Worm (Caenorhabditis elegans) whole organism, late embryonic: ENCODE results near the gene spe-39.

Experiments used
- T23F11.4 ChIP-seq: fragments of 200-800 bp; sonication (Bioruptor generic); optimal IDR thresholded peaks from 2 replicates; lab custom pipeline; 2018; ENCODE audit warnings: mild to moderate bottlenecking, missing genetic modification characterization, missing compliant biosample characterization
- Y22D7AL.16 ChIP-seq: sonication (generic microtip); optimal IDR thresholded peaks from 2 replicates; lab custom pipeline; 2016; ENCODE audit warnings: missing genetic modification characterization, missing compliant biosample characterization
- ama-1 ChIP-seq: fragments of 150-350 bp; optimal IDR thresholded peaks from 2 replicates; lab custom pipeline; 2014
- ceh-14 ChIP-seq: sonication (generic microtip); optimal IDR thresholded peaks from 2 replicates; lab custom pipeline; 2016; ENCODE audit warnings: missing genotype, missing genetic modification characterization, missing compliant biosample characterization
- ceh-18 ChIP-seq: sonication (generic microtip); optimal IDR thresholded peaks from 2 replicates; lab custom pipeline; 2016; ENCODE audit warnings: missing genetic modification characterization, missing compliant biosample characterization
- ceh-19 ChIP-seq: fragments of 200-800 bp; sonication (Bioruptor generic); optimal IDR thresholded peaks from 2 replicates; lab custom pipeline; 2018; ENCODE audit warnings: mild to moderate bottlenecking, missing genetic modification characterization, missing compliant biosample characterization
- ceh-2 ChIP-seq: sonication (generic microtip); optimal IDR thresholded peaks from 2 replicates; lab custom pipeline; 2016; ENCODE audit warnings: missing genotype, missing genetic modification characterization, missing compliant biosample characterization
- ceh-22 ChIP-seq: sonication (generic microtip); optimal IDR thresholded peaks from 2 replicates; lab custom pipeline; 2017; ENCODE audit warnings: missing biosample characterization, missing genetic modification characterization
- ceh-30 ChIP-seq: fragments of 150-350 bp; optimal IDR thresholded peaks from 2 replicates; lab custom pipeline; 2014; ENCODE audit warnings: missing biosample characterization, missing genetic modification characterization
- ceh-45 ChIP-seq: fragments of 200-800 bp; sonication (Bioruptor generic); IDR thresholded peaks from 2 replicates; pipeline ENCODE4 v1.3.6; 2022; ENCODE audit warnings: missing genetic modification reagents, missing genetic modification characterization, missing compliant biosample characterization
- ceh-9 ChIP-seq: sonication (generic microtip); optimal IDR thresholded peaks from 2 replicates; lab custom pipeline; 2016; ENCODE audit warnings: mild to moderate bottlenecking, missing genetic modification characterization, inconsistent platforms, missing compliant biosample characterization
- che-1 ChIP-seq: sonication (generic microtip); optimal IDR thresholded peaks from 2 replicates; lab custom pipeline; 2016; ENCODE audit warnings: mild to moderate bottlenecking, missing genetic modification characterization, missing compliant biosample characterization
- ets-4 ChIP-seq: sonication (generic microtip); optimal IDR thresholded peaks from 2 replicates; lab custom pipeline; 2016; ENCODE audit warnings: missing genetic modification characterization, missing compliant biosample characterization
- eyg-1 ChIP-seq: sonication (generic microtip); optimal IDR thresholded peaks from 2 replicates; lab custom pipeline; 2016; ENCODE audit warnings: missing genotype, missing genetic modification characterization, missing compliant biosample characterization
- fkh-10 ChIP-seq: fragments of 150-350 bp; optimal IDR thresholded peaks from 2 replicates; lab custom pipeline; 2014; ENCODE audit warnings: missing biosample characterization, missing genetic modification reagents, missing genetic modification characterization
- gmeb-2 ChIP-seq: sonication (generic microtip); optimal IDR thresholded peaks from 2 replicates; lab custom pipeline; 2016; ENCODE audit warnings: missing genetic modification characterization, inconsistent platforms, missing compliant biosample characterization
- hlh-30 ChIP-seq: sonication (generic microtip); optimal IDR thresholded peaks from 2 replicates; lab custom pipeline; 2017; ENCODE audit warnings: antibody characterized with exemption, missing genetic modification characterization, missing compliant biosample characterization; ENCODE audit not compliant: insufficient read depth
- lim-6 ChIP-seq: sonication (generic microtip); optimal IDR thresholded peaks from 2 replicates; lab custom pipeline; 2016; ENCODE audit warnings: missing genetic modification characterization, missing compliant biosample characterization
- lin-11 ChIP-seq: fragments of 200-800 bp; sonication (Bioruptor generic); optimal IDR thresholded peaks from 2 replicates; lab custom pipeline; 2018; ENCODE audit warnings: mild to moderate bottlenecking, missing genetic modification characterization, missing compliant biosample characterization
- mec-3 ChIP-seq: sonication (generic microtip); optimal IDR thresholded peaks from 2 replicates; lab custom pipeline; 2016; ENCODE audit warnings: borderline replicate concordance, missing genetic modification characterization, missing compliant biosample characterization
- nfya-1 ChIP-seq: sonication (generic microtip); optimal IDR thresholded peaks from 2 replicates; lab custom pipeline; 2017; ENCODE audit warnings: missing genetic modification characterization, mild to moderate bottlenecking, missing compliant biosample characterization, antibody characterized with exemption, moderate library complexity
- nhr-232 ChIP-seq: sonication (generic microtip); optimal IDR thresholded peaks from 2 replicates; lab custom pipeline; 2016; ENCODE audit warnings: missing genetic modification characterization, missing compliant biosample characterization
- npax-4 ChIP-seq: sonication (generic microtip); optimal IDR thresholded peaks from 2 replicates; lab custom pipeline; 2016; ENCODE audit warnings: missing genetic modification characterization, missing compliant biosample characterization
- pag-3 ChIP-seq: sonication (generic microtip); optimal IDR thresholded peaks from 2 replicates; lab custom pipeline; 2016; ENCODE audit warnings: missing compliant biosample characterization, missing genetic modification characterization, borderline replicate concordance
- pat-9 ChIP-seq: fragments of 200-800 bp; sonication (Bioruptor generic); optimal IDR thresholded peaks from 2 replicates; lab custom pipeline; 2018; ENCODE audit warnings: mild to moderate bottlenecking, missing genetic modification characterization, moderate library complexity, missing compliant biosample characterization
- pha-2 ChIP-seq: sonication (generic microtip); optimal IDR thresholded peaks from 2 replicates; lab custom pipeline; 2017; ENCODE audit warnings: mild to moderate bottlenecking, missing genetic modification characterization, missing compliant biosample characterization
- pha-4 ChIP-seq: fragments of 150-350 bp; optimal IDR thresholded peaks from 2 replicates; lab custom pipeline; 2018; ENCODE audit warnings: missing biosample characterization, missing genetic modification reagents, missing genetic modification characterization
- ref-2 ChIP-seq: sonication (generic microtip); optimal IDR thresholded peaks from 2 replicates; lab custom pipeline; 2016; ENCODE audit warnings: missing genetic modification characterization, missing compliant biosample characterization
- rnt-1 ChIP-seq: sonication (generic microtip); optimal IDR thresholded peaks from 2 replicates; lab custom pipeline; 2016; ENCODE audit warnings: missing genetic modification characterization, missing compliant biosample characterization
- sdc-2 ChIP-seq: sonication (generic microtip); optimal IDR thresholded peaks from 2 replicates; lab custom pipeline; 2016; ENCODE audit warnings: missing genotype, missing genetic modification characterization, missing compliant biosample characterization
- sox-4 ChIP-seq: sonication (generic microtip); optimal IDR thresholded peaks from 2 replicates; lab custom pipeline; 2017; ENCODE audit warnings: mild to moderate bottlenecking, missing genetic modification characterization, inconsistent platforms, missing compliant biosample characterization
- syd-9 ChIP-seq: sonication (generic microtip); optimal IDR thresholded peaks from 2 replicates; lab custom pipeline; 2016; ENCODE audit warnings: mild to moderate bottlenecking, missing genetic modification characterization, moderate library complexity, missing compliant biosample characterization
- unc-3 ChIP-seq, 2 experiments: fragments of 200-800 bp in 1 of 2; sonication (Bioruptor generic) in 1 of 2; sonication (generic microtip) in 1 of 2; conservative IDR thresholded peaks in 1 of 2; optimal IDR thresholded peaks in 1 of 2; 2 replicates each; pipeline versions ENCODE4 v1.3.6 to Lab custom; 2016 to 2022; ENCODE audit warnings: missing compliant biosample characterization in 2 of 2, missing genetic modification characterization in 2 of 2, missing genetic modification reagents in 1 of 2
- unc-55 ChIP-seq: sonication (generic microtip); optimal IDR thresholded peaks from 2 replicates; lab custom pipeline; 2017; ENCODE audit warnings: missing biosample characterization, missing genetic modification reagents, missing genetic modification characterization
- ztf-16 ChIP-seq: sonication (generic microtip); optimal IDR thresholded peaks from 2 replicates; lab custom pipeline; 2017; ENCODE audit warnings: missing genetic modification characterization, missing compliant biosample characterization

Gene spe-39

ce11 chrV:6813862-6814261 lies 28.6 kb downstream of the spe-39 start:
- TF ChIP-seq Y22D7AL.16 (tag; lab: Kevin White, UChicago) = no peak
- TF ChIP-seq lin-11 (tag; lab: Kevin White, UChicago) = no peak
- TF ChIP-seq ceh-45 (GFP tag; lab: Robert Waterston, UW) = no peak
- no peak for TF ChIP-seq fkh-10 (GFP tag; lab: Kevin White, UChicago)
- TF ChIP-seq che-1 (tag; lab: Kevin White, UChicago) = no peak
- TF ChIP-seq mec-3 (tag; lab: Kevin White, UChicago) = no peak
- no peak for TF ChIP-seq nhr-232 (tag; lab: Kevin White, UChicago)
- TF ChIP-seq, all 69 proteins: peak for 0

ce11 chrV:6817184-6817583 lies 31.9 kb downstream of the spe-39 start, which contains the start of gene dmsr-14:
dmsr-14 (minus strand) TSS chrV:6817284.
- no peak for TF ChIP-seq ceh-18 (tag; lab: Kevin White, UChicago)
- no peak for TF ChIP-seq gmeb-2 (tag; lab: Kevin White, UChicago)
- TF ChIP-seq pha-4 (tag; lab: Kevin White, UChicago) = no peak
- no peak for TF ChIP-seq sox-4 (tag; lab: Kevin White, UChicago)
- TF ChIP-seq ceh-9 (tag; lab: Kevin White, UChicago) = no peak
- no peak for TF ChIP-seq sdc-2 (tag; lab: Kevin White, UChicago)
- TF ChIP-seq pag-3 = no peak
- no peak for TF ChIP-seq ceh-30 (tag; lab: Kevin White, UChicago)
- no peak for TF ChIP-seq fkh-10 (GFP tag; lab: Kevin White, UChicago)
- TF ChIP-seq ceh-22 (tag; lab: Kevin White, UChicago) = no peak
- no peak for TF ChIP-seq nfya-1

- TF ChIP-seq npax-4 (tag; lab: Kevin White, UChicago) (no peak), unc-3 (GFP tag; conservative IDR thresholded peaks at IDR 0.05; lab: Robert Waterston, UW) (no peak), unc-3 (tag; optimal IDR thresholded peaks at IDR 0.05; lab: Kevin White, UChicago) (no peak), ceh-19 (GFP tag; lab: Kevin White, UChicago) (no peak), ceh-45 (GFP tag; lab: Robert Waterston, UW) (no peak), ztf-16 (tag; lab: Kevin White, UChicago) (no peak), rnt-1 (no peak), fkh-10 (GFP tag; lab: Kevin White, UChicago) (no peak), syd-9 (no peak)
- TF ChIP-seq, all 69 proteins: peak for 0
These were observed 34.6 kb downstream of the spe-39 start, which contains the start of gene dmsr-13 for ce11 chrV:6819812-6820211. dmsr-13 (minus strand) TSS chrV:6819912.

ce11 chrV:6821509-6821908 lies 36.3 kb downstream of the spe-39 start, which contains the start of gene T15B7.8:
T15B7.8 (plus strand) TSS chrV:6821809.
- TF ChIP-seq che-1 (tag; lab: Kevin White, UChicago) (no peak), ceh-22 (tag; lab: Kevin White, UChicago) (no peak), unc-55 (GFP tag; lab: Kevin White, UChicago) (no peak), ref-2 (tag; lab: Kevin White, UChicago) (no peak), ama-1 (lab: Kevin White, UChicago) (no peak), ceh-18 (tag; lab: Kevin White, UChicago) (no peak), pha-4 (tag; lab: Kevin White, UChicago) (no peak), hlh-30 (no peak), pha-2 (no peak), eyg-1 (no peak), lim-6 (tag; lab: Kevin White, UChicago) (no peak), ets-4 (tag; lab: Kevin White, UChicago) (no peak), pat-9 (no peak), ceh-14 (tag; lab: Kevin White, UChicago) (no peak), ceh-2 (tag; lab: Kevin White, UChicago) (no peak), npax-4 (tag; lab: Kevin White, UChicago) (no peak), T23F11.4 (GFP tag; lab: Kevin White, UChicago) (no peak)
- TF ChIP-seq, all 69 proteins: peak for 0
